Worm (Caenorhabditis elegans) whole organism, mixed stage, embryonic: ENCODE data around the gene col-144.

Source experiments
- M03D4.4 ChIP-seq: sonication (generic microtip); optimal IDR thresholded peaks from 2 replicates; lab custom pipeline; 2017; ENCODE audit warnings: mild to moderate bottlenecking, missing genetic modification characterization, missing compliant biosample characterization
- drap-1 ChIP-seq: fragments of 200-800 bp; sonication (Bioruptor generic); optimal IDR thresholded peaks from 3 replicates; lab custom pipeline; 2018; ENCODE audit warnings: mild to moderate bottlenecking, missing genetic modification characterization, missing compliant biosample characterization
- mab-5 ChIP-seq: fragments of 150-350 bp; optimal IDR thresholded peaks from 2 replicates; lab custom pipeline; 2014; ENCODE audit warnings: missing biosample characterization, missing genetic modification characterization
- pha-4 ChIP-seq: fragments of 150-350 bp; optimal IDR thresholded peaks from 2 replicates; lab custom pipeline; 2018; ENCODE audit warnings: missing biosample characterization, missing genetic modification reagents, missing genetic modification characterization
- snpc-4 ChIP-seq: fragments of 150-350 bp; optimal IDR thresholded peaks from 2 replicates; lab custom pipeline; 2014; ENCODE audit warnings: missing biosample characterization, missing genetic modification characterization
- sptf-1 ChIP-seq: sonication (generic microtip); optimal IDR thresholded peaks from 2 replicates; lab custom pipeline; 2017; ENCODE audit warnings: mild to moderate bottlenecking, missing genetic modification characterization, moderate library complexity, missing compliant biosample characterization
- unc-39 ChIP-seq: fragments of 150-350 bp; optimal IDR thresholded peaks from 2 replicates; lab custom pipeline; 2014; ENCODE audit warnings: missing biosample characterization, missing genetic modification characterization
- unc-62 ChIP-seq: fragments of 150-350 bp; optimal IDR thresholded peaks from 2 replicates; lab custom pipeline; 2014; ENCODE audit warnings: missing biosample characterization, missing genetic modification reagents, missing genetic modification characterization

- TF ChIP-seq M03D4.4 (tag; lab: Kevin White, UChicago) (no peak), sptf-1 (tag; lab: Kevin White, UChicago) (no peak), unc-39 (tag; lab: Kevin White, UChicago) (no peak), mab-5 (tag; lab: Kevin White, UChicago) (no peak), unc-62 (GFP tag; lab: Kevin White, UChicago) (no peak), drap-1 (GFP tag; lab: Kevin White, UChicago) (no peak), snpc-4 (tag; lab: Kevin White, UChicago) (no peak), pha-4 (tag; lab: Kevin White, UChicago) (no peak)
These were observed 2.8 kb downstream of the col-144 start for ce11 chrV:9157597-9157996.
